Worm (Caenorhabditis elegans) whole organism, L1 larva: ENCODE measurements around the gene idpp-5.

Source experiments
- C04F5.9 ChIP-seq: sonication (generic microtip); optimal IDR thresholded peaks from 2 replicates; lab custom pipeline; 2016; ENCODE audit warnings: missing genetic modification characterization, missing compliant biosample characterization
- C16A3.4 ChIP-seq: fragments of 150-350 bp; optimal IDR thresholded peaks from 2 replicates; lab custom pipeline; 2014; ENCODE audit warnings: missing biosample characterization, missing genetic modification characterization
- F16B12.6 ChIP-seq: fragments of 150-350 bp; optimal IDR thresholded peaks from 2 replicates; lab custom pipeline; 2014; ENCODE audit warnings: missing biosample characterization, missing genetic modification characterization
- Y116A8C.19 ChIP-seq: sonication (generic microtip); optimal IDR thresholded peaks from 2 replicates; lab custom pipeline; 2016; ENCODE audit warnings: missing compliant biosample characterization, missing genetic modification characterization, borderline replicate concordance
- aha-1 ChIP-seq: fragments of 150-350 bp; optimal IDR thresholded peaks from 2 replicates; lab custom pipeline; 2014; ENCODE audit warnings: missing biosample characterization, missing genetic modification characterization
- blmp-1 ChIP-seq: fragments of 150-350 bp; optimal IDR thresholded peaks from 2 replicates; lab custom pipeline; 2014; ENCODE audit warnings: missing biosample characterization, missing genetic modification characterization
- ceh-63 ChIP-seq: fragments of 200-800 bp; sonication (Bioruptor generic); optimal IDR thresholded peaks from 2 replicates; lab custom pipeline; 2018; ENCODE audit warnings: mild to moderate bottlenecking, missing genetic modification characterization, missing compliant biosample characterization
- dpl-1 ChIP-seq, 3 experiments: fragments of 150-350 bp in 2 of 3; sonication (generic microtip) in 1 of 3; optimal IDR thresholded peaks; 2 replicates each; lab custom pipeline; 2014 to 2017; ENCODE audit warnings: missing biosample characterization in 3 of 3, missing genetic modification characterization in 3 of 3, missing genetic modification reagents in 3 of 3
- dsc-1 ChIP-seq: sonication (generic microtip); optimal IDR thresholded peaks from 2 replicates; lab custom pipeline; 2016; ENCODE audit warnings: mild to moderate bottlenecking, missing genetic modification characterization, missing compliant biosample characterization
- efl-1 ChIP-seq, 4 experiments: fragments of 150-350 bp; optimal IDR thresholded peaks in 3 of 4; peaks in 1 of 4; 1 replicate in 1 of 4; 2 replicates in 3 of 4; lab custom pipeline; 2014; ENCODE audit warnings: missing biosample characterization in 2 of 4, missing genetic modification characterization in 2 of 4, missing genetic modification reagents in 2 of 4
- elt-2 ChIP-seq: sonication (generic microtip); optimal IDR thresholded peaks from 2 replicates; lab custom pipeline; 2016; ENCODE audit warnings: missing genetic modification characterization, mild to moderate bottlenecking, inconsistent platforms, missing compliant biosample characterization, missing genetic modification reagents
- fkh-8 ChIP-seq: sonication (generic microtip); optimal IDR thresholded peaks from 2 replicates; lab custom pipeline; 2016; ENCODE audit warnings: mild to moderate bottlenecking, missing genetic modification characterization, missing compliant biosample characterization
- grh-1 ChIP-seq: fragments of 200-800 bp; sonication (Bioruptor generic); IDR thresholded peaks from 2 replicates; pipeline ENCODE4 v1.3.6; 2022; ENCODE audit warnings: missing genetic modification reagents, missing genetic modification characterization, missing compliant biosample characterization
- hlh-17 ChIP-seq: fragments of 200-800 bp; sonication (Bioruptor generic); optimal IDR thresholded peaks from 2 replicates; lab custom pipeline; 2018; ENCODE audit warnings: missing genetic modification characterization, mild to moderate bottlenecking, missing compliant biosample characterization, moderate library complexity, borderline replicate concordance
- hlh-4 ChIP-seq: sonication (generic microtip); optimal IDR thresholded peaks from 2 replicates; lab custom pipeline; 2016; ENCODE audit warnings: mild to moderate bottlenecking, missing genetic modification characterization, missing compliant biosample characterization
- irx-1 ChIP-seq: sonication (generic microtip); optimal IDR thresholded peaks from 2 replicates; lab custom pipeline; 2016; ENCODE audit warnings: missing genetic modification characterization, missing compliant biosample characterization
- lin-14 ChIP-seq: fragments of 200-800 bp; sonication (Bioruptor generic); optimal IDR thresholded peaks from 2 replicates; lab custom pipeline; 2018; ENCODE audit warnings: mild to moderate bottlenecking, missing genetic modification characterization, moderate library complexity, missing compliant biosample characterization
- lin-15B ChIP-seq: fragments of 150-350 bp; sonication (generic microtip); optimal IDR thresholded peaks from 3 replicates; lab custom pipeline; 2014; ENCODE audit warnings: missing biosample characterization, missing genetic modification characterization
- lin-35 ChIP-seq, 2 experiments: fragments of 150-350 bp; optimal IDR thresholded peaks; 2 replicates each; lab custom pipeline; 2014; ENCODE audit warnings: missing biosample characterization in 2 of 2, missing genetic modification characterization in 2 of 2, missing genetic modification reagents in 2 of 2
- lir-3 ChIP-seq: sonication (generic microtip); optimal IDR thresholded peaks from 2 replicates; lab custom pipeline; 2016; ENCODE audit warnings: mild to moderate bottlenecking, missing genetic modification characterization, moderate library complexity, missing compliant biosample characterization; ENCODE audit not compliant: poor library complexity
- lsy-2 ChIP-seq, 2 experiments: fragments of 150-350 bp; optimal IDR thresholded peaks; 2 replicates each; lab custom pipeline; 2014; ENCODE audit warnings: missing biosample characterization in 2 of 2, missing genetic modification characterization in 2 of 2
- mdl-1 ChIP-seq, 2 experiments: fragments of 150-350 bp; optimal IDR thresholded peaks; 2 replicates each; lab custom pipeline; 2014 to 2017; ENCODE audit warnings: missing biosample characterization in 2 of 2, missing genetic modification characterization in 2 of 2, inconsistent platforms in 1 of 2
- mep-1 ChIP-seq: fragments of 150-350 bp; optimal IDR thresholded peaks from 2 replicates; lab custom pipeline; 2014; ENCODE audit warnings: missing biosample characterization, missing genetic modification characterization
- nhr-19 ChIP-seq: fragments of 200-800 bp; sonication (Bioruptor generic); conservative IDR thresholded peaks from 2 replicates; pipeline ENCODE4 v1.3.6; 2022; ENCODE audit warnings: missing genetic modification characterization, missing compliant biosample characterization
- nhr-20 ChIP-seq: sonication (generic microtip); optimal IDR thresholded peaks from 2 replicates; lab custom pipeline; 2016; ENCODE audit warnings: mild to moderate bottlenecking, missing genetic modification characterization, missing compliant biosample characterization
- nhr-28 ChIP-seq: fragments of 150-350 bp; optimal IDR thresholded peaks from 2 replicates; lab custom pipeline; 2014; ENCODE audit warnings: missing biosample characterization, missing genetic modification characterization
- nhr-47 ChIP-seq: sonication (generic microtip); optimal IDR thresholded peaks from 2 replicates; lab custom pipeline; 2016; ENCODE audit warnings: mild to moderate bottlenecking, missing genetic modification characterization, moderate library complexity, missing compliant biosample characterization
- nhr-71 ChIP-seq: sonication (generic microtip); optimal IDR thresholded peaks from 2 replicates; lab custom pipeline; 2016; ENCODE audit warnings: mild to moderate bottlenecking, missing genetic modification characterization, moderate library complexity, missing compliant biosample characterization
- nhr-77 ChIP-seq: fragments of 150-350 bp; optimal IDR thresholded peaks from 2 replicates; lab custom pipeline; 2014; ENCODE audit warnings: missing biosample characterization, missing genetic modification characterization
- nhr-84 ChIP-seq: sonication (generic microtip); optimal IDR thresholded peaks from 2 replicates; lab custom pipeline; 2017; ENCODE audit warnings: missing biosample characterization, missing genetic modification characterization
- nhr-90 ChIP-seq: sonication (generic microtip); optimal IDR thresholded peaks from 2 replicates; lab custom pipeline; 2016; ENCODE audit warnings: mild to moderate bottlenecking, missing genetic modification characterization, missing compliant biosample characterization; ENCODE audit not compliant: poor library complexity
- pag-3 ChIP-seq: sonication (generic microtip); optimal IDR thresholded peaks from 2 replicates; lab custom pipeline; 2017; ENCODE audit warnings: missing genetic modification characterization, mild to moderate bottlenecking, missing compliant biosample characterization, antibody characterized with exemption, borderline replicate concordance; ENCODE audit not compliant: insufficient read depth
- rnt-1 ChIP-seq: sonication (generic microtip); optimal IDR thresholded peaks from 2 replicates; lab custom pipeline; 2016; ENCODE audit warnings: mild to moderate bottlenecking, missing genetic modification characterization, moderate library complexity, missing compliant biosample characterization
- skn-1 ChIP-seq: fragments of 150-350 bp; optimal IDR thresholded peaks from 2 replicates; lab custom pipeline; 2014; ENCODE audit warnings: missing biosample characterization, missing genetic modification characterization
- snpc-4 ChIP-seq: fragments of 150-350 bp; optimal IDR thresholded peaks from 2 replicates; lab custom pipeline; 2014; ENCODE audit warnings: missing biosample characterization, missing genetic modification characterization
- snu-23 ChIP-seq: sonication (generic microtip); optimal IDR thresholded peaks from 2 replicates; lab custom pipeline; 2016; ENCODE audit warnings: missing genetic modification characterization, missing compliant biosample characterization
- swsn-7 ChIP-seq: sonication (generic microtip); optimal IDR thresholded peaks from 2 replicates; lab custom pipeline; 2016; ENCODE audit warnings: missing genetic modification characterization, missing compliant biosample characterization
- tbx-2 ChIP-seq: sonication (generic microtip); optimal IDR thresholded peaks from 2 replicates; lab custom pipeline; 2016; ENCODE audit warnings: missing genetic modification characterization, missing compliant biosample characterization
- unc-130 ChIP-seq: fragments of 150-350 bp; optimal IDR thresholded peaks from 2 replicates; lab custom pipeline; 2017; ENCODE audit warnings: missing biosample characterization, missing genetic modification characterization, inconsistent platforms
- unc-30 ChIP-seq: sonication (generic microtip); optimal IDR thresholded peaks from 2 replicates; lab custom pipeline; 2017; ENCODE audit warnings: missing biosample characterization, missing genetic modification characterization
- vab-15 ChIP-seq: sonication (generic microtip); optimal IDR thresholded peaks from 2 replicates; lab custom pipeline; 2017; ENCODE audit warnings: missing genotype, mild to moderate bottlenecking, missing genetic modification characterization, missing compliant biosample characterization
- xbp-1 ChIP-seq: sonication (generic microtip); optimal IDR thresholded peaks from 2 replicates; lab custom pipeline; 2016; ENCODE audit warnings: missing genetic modification characterization, missing compliant biosample characterization

Gene idpp-5

DNA sequence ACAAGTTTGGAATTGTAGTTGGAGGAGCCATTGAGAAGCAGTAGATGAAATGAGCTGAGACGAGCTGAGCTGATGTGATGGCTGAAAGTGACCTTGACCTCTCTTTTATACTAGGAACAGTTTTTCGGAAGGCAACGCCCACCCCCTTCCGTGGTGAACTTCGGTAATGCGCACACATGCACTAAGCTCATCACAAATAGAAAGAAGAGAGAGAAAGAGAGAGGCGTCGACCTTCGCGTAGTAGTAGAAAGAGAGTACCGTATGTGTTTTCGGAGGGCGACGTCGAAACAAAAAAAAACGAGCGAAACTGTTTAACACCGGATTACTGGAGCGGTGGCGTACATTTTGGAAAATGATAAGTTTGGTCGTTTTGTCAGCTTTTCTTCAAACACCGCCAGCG, 11.6 kb downstream of the idpp-5 start, which contains the start of gene marg-1:
TSS of gene marg-1 (minus strand) at position 101 of the 400 bp plus-strand sequence.
- TF ChIP-seq vab-15 (tag; lab: Kevin White, UChicago): no peak
- no peak for TF ChIP-seq nhr-28
- peak; percentile 3 for TF ChIP-seq lin-14 (GFP tag; lab: Kevin White, UChicago)
- TF ChIP-seq, all 84 proteins: peak for 1

- no peak for TF ChIP-seq Y116A8C.19 (tag; lab: Kevin White, UChicago)
- TF ChIP-seq lin-14 (GFP tag; lab: Kevin White, UChicago): peak; percentile 18
- TF ChIP-seq hlh-17 (GFP tag; lab: Kevin White, UChicago): no peak
- TF ChIP-seq blmp-1 (tag; lab: Kevin White, UChicago): peak; percentile 95
- no peak for TF ChIP-seq efl-1 (optimal IDR thresholded peaks at IDR 0.05; lab: Kevin White, UChicago)
- TF ChIP-seq efl-1 (GFP tag; optimal IDR thresholded peaks at IDR 0.05 in 1 of 2; lab: Kevin White, UChicago): peak in 1 of 2 experiments; percentile 83
Observed at ce11 chrX:3773233-3773632, 19.4 kb downstream of the idpp-5 start.

DNA sequence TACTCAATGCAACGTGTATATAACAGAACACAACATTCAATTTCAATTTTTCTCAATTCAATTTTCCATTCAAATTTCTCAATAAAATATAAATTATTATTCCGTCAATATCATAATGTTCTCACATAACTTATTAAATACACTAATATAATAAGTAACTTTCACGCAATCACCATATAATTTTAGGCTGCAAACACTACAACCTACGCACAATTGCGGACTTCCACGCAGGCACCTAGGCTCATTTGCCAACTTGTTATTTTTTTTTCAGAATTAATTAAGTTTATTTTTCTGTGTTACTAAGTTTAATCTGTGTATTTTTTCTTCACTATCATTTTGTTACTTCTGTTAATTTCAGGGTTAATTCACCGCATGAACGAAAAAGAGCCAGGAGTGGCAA, 20.2 kb downstream of the idpp-5 start, which contains the start of gene F47B7.2:
TSS of gene F47B7.2 (plus strand) at position 358 of the 400 bp plus-strand sequence.
- TF ChIP-seq swsn-7 (tag; lab: Kevin White, UChicago): peak; percentile 33
- peak; percentile 60 for TF ChIP-seq nhr-47 (tag; lab: Kevin White, UChicago)
- no peak for TF ChIP-seq unc-30 (tag; lab: Kevin White, UChicago)
- TF ChIP-seq C04F5.9 (tag; lab: Kevin White, UChicago): no peak
- peak in 1 of 2 experiments; percentile 6 for TF ChIP-seq efl-1 (optimal IDR thresholded peaks at IDR 0.05; lab: Kevin White, UChicago)
- TF ChIP-seq efl-1 (GFP tag; optimal IDR thresholded peaks at IDR 0.05 in 1 of 2; lab: Kevin White, UChicago): peak in 1 of 2 experiments; percentile 61
- no peak for TF ChIP-seq lir-3
- TF ChIP-seq aha-1 (tag; lab: Kevin White, UChicago): no peak
- TF ChIP-seq nhr-77 (tag; lab: Kevin White, UChicago): no peak
- TF ChIP-seq ceh-63 (GFP tag; lab: Kevin White, UChicago): no peak
- peak; percentile 42 to 52 for TF ChIP-seq lsy-2 (tag; optimal IDR thresholded peaks at IDR 0.05; lab: Kevin White, UChicago)
- TF ChIP-seq rnt-1 (tag; lab: Kevin White, UChicago): peak; percentile 25
- TF ChIP-seq blmp-1 (tag; lab: Kevin White, UChicago): peak; percentile 52
- no peak for TF ChIP-seq pag-3 (tag; lab: Kevin White, UChicago)
- TF ChIP-seq snpc-4: peak; percentile 13
- TF ChIP-seq nhr-84 (tag; lab: Kevin White, UChicago): no peak
- no peak for TF ChIP-seq lin-15B (tag; lab: Kevin White, UChicago)
- peak; percentile 87 for TF ChIP-seq F16B12.6 (tag; lab: Kevin White, UChicago)
- TF ChIP-seq xbp-1 (tag; lab: Kevin White, UChicago): peak; percentile 54
- TF ChIP-seq elt-2 (tag; lab: Kevin White, UChicago): no peak
- TF ChIP-seq tbx-2 (tag; lab: Kevin White, UChicago): peak; percentile 32
- TF ChIP-seq snu-23 (GFP tag; lab: Kevin White, UChicago): peak; percentile 57
- TF ChIP-seq nhr-20 (tag; lab: Kevin White, UChicago): peak; percentile 31
- peak; percentile 39 for TF ChIP-seq dsc-1 (tag; lab: Kevin White, UChicago)
- TF ChIP-seq irx-1 (tag; lab: Kevin White, UChicago): no peak
- no peak for TF ChIP-seq mdl-1 (tag; optimal IDR thresholded peaks at IDR 0.05; lab: Kevin White, UChicago)
- TF ChIP-seq nhr-90: peak; percentile 7
- peak; percentile 69 for TF ChIP-seq mep-1 (tag; lab: Kevin White, UChicago)
- peak; percentile 57 for TF ChIP-seq nhr-71 (tag; lab: Kevin White, UChicago)
- TF ChIP-seq nhr-19 (GFP tag; lab: Robert Waterston, UW): no peak
- no peak for TF ChIP-seq hlh-4 (tag; lab: Kevin White, UChicago)
- no peak for TF ChIP-seq fkh-8
- TF ChIP-seq dpl-1 (GFP tag; optimal IDR thresholded peaks at IDR 0.05; lab: Kevin White, UChicago): peak in 1 of 3 experiments; percentile 5
- no peak for TF ChIP-seq grh-1 (GFP tag; lab: Robert Waterston, UW)
- peak; percentile 58 for TF ChIP-seq lin-14 (GFP tag; lab: Kevin White, UChicago)
- TF ChIP-seq unc-130 (tag; lab: Kevin White, UChicago): peak; percentile 7
- TF ChIP-seq lin-35 (GFP tag; optimal IDR thresholded peaks at IDR 0.05; lab: Kevin White, UChicago): peak in 1 of 2 experiments; percentile 35
- peak; percentile 25 for TF ChIP-seq C16A3.4
- no peak for TF ChIP-seq skn-1 (tag; lab: Kevin White, UChicago)
